Fruit fly (Drosophila melanogaster) whole organism, larva: ENCODE results near the gene CG33796.

ENCODE experiments used
- noc ChIP-seq: fragments of 200-800 bp; sonication (Bioruptor generic); optimal IDR thresholded peaks from 3 replicates; lab custom pipeline; 2019; ENCODE audit warnings: missing biosample characterization, mild to moderate bottlenecking, missing genetic modification characterization, moderate library complexity

The CG33796 gene

DNA sequence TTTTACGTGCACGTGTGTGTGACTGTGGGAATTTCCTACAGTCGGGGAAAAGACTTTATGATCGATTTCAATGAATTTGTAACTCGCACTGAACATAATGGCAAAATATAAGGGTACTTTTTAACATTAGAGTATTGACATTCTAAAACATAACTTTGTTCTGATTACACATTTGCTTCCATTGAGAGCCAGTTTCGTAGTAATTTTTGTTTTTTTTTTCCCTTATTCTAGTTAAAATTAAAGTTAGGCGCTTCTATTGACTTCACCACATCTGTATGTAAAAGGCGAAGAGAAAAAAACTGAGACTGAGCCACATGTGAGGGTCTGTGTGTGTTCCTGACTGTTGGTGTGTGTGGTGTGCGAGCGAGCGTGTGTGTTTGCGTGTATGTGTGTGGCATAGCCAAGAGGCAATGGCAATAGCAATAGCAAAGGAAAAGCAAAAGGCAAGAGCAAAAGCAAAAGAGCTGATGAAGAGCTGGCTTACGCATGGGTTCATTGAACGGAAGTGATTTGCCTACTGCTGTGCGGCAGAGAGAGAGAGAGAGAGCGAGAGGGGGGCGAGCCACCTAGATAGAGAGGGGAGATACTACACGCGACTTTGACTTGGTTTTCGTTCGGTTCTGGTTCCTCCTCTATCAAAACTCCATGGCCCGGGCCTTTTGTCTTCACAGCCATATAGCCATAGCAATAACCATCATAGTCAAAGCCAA, 7.9 kb downstream of the CG33796 start:
- peak; percentile 86 for TF ChIP-seq noc (tag; lab: Kevin White, UChicago)

DNA sequence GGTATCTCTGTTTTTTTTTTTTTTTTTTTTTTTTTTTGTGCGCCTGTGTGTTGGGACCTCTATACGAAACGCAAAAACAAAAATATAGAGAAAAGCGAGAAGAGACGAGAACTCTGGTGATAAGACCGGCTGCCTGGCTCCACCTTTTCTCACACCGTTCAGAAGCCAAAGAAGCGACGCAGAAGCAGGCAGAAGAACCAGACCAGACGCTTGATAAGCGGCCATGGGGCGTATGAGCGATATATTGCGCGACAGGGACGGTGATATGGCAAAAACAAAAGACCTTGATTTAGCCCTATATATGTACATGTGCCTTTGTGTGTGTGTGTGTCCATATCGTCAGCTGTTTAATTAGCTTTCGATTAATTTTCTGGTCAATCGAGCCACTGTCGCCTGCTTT, 8.8 kb downstream of the CG33796 start:
- TF ChIP-seq noc (tag; lab: Kevin White, UChicago): no peak

DNA sequence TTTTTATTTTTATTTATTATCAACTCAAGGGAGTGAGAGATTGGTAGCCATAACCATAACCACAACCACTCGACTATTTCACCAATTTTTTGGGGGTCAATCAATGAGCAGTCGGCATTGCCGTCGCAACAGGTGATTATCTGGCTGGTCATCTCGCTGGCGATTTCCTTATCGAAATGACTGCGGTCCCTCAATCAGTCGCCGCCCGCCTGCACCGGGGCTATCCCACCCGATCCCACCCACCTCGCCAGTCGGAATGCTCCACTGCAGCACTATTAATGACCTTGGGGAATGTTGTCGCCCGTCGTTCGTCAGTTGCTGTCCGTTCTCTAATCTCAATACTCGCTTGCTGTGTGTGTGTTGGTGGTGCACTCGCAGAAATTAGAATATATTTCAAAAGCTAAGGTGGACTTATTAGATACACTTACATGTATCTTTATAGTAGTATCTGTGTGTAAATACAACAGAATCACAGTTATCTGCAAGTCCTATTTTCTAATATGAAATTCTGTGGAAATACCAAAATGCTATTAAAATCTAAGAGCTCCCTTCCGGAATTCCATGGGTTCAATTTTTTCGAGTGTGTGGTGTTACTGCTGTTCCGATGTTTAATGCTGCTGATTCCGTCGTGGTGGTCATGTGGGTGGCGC, 9.4 kb downstream of the CG33796 start:
- peak; percentile 95 for TF ChIP-seq noc (tag; lab: Kevin White, UChicago)

DNA sequence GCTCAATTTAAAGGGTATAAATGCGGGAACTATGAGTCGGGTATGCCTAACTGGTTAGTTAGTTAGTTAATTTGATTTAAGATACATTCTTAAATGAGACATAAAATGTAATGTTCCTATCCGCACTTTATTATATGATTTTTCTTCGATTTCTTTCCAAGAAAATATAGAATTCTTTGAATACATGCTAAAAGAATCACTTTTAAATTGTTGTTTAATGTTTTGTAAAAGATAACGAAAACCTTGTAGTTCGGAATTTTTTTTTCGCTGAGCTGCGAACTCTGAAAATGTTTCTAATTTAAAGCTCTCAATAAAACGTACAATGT, 9.9 kb downstream of the CG33796 start:
- TF ChIP-seq noc (tag; lab: Kevin White, UChicago): peak; percentile 91

DNA sequence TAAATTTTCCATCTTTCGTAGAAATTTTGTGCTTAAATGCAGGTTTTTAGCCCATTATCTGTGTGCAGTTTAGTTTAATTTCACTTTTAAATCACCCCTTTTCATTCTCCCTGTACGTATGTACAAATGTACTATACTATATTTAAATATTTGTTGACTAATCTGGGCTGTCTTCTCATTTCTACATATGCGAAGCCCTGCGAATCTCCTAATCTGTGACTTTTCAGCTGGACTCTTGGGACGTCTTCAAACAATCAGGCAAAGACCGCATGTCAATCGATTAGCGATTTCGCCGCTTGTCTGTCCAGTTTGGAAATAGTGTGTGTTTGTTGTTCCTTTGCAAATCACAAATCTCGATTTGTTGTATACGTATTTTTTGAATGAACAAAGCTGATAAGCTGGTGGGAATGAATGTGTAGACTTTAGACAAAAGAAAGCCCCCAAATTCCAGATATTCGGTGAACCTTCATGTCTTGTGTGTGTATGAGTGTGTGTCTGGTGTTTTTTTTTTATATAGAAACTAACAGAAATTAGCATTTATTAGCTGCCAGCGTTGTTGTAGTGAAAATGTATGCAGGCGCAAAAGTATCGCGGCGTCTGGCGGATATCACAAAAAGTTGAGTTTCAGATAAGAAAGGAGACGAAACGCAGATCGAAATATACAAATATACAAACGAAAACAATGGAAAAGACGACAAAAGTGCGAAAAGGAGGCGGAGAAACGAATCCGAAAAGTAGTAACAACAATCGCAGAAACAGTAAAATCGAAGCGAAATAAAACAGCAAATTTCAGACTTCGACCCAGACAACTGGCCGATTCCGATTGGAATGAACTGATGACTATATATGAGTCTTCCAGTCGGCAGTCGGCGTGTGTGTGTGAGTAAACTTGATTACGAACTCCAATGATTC, 10.5 kb downstream of the CG33796 start:
- TF ChIP-seq noc (tag; lab: Kevin White, UChicago): peak; percentile 54

DNA sequence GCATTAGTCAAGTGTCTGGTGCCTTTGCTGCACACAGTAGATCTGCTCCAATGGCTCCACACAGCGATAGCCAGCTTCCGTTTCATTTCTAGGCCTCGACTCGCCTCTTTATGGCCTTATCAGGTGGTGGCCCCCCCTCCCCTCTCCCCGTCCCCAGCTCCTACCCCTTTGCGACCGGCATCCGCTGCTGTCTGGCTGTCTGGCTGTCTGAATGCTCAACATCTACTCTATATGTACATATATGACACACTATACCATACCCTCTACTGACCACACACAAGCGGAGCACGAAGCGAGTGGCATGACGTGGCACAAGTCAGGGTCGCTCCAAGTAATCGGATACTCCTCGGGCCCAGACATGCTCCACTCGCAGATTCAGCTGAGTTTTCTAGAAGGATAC, 11.6 kb downstream of the CG33796 start:
- TF ChIP-seq noc (tag; lab: Kevin White, UChicago): no peak

DNA sequence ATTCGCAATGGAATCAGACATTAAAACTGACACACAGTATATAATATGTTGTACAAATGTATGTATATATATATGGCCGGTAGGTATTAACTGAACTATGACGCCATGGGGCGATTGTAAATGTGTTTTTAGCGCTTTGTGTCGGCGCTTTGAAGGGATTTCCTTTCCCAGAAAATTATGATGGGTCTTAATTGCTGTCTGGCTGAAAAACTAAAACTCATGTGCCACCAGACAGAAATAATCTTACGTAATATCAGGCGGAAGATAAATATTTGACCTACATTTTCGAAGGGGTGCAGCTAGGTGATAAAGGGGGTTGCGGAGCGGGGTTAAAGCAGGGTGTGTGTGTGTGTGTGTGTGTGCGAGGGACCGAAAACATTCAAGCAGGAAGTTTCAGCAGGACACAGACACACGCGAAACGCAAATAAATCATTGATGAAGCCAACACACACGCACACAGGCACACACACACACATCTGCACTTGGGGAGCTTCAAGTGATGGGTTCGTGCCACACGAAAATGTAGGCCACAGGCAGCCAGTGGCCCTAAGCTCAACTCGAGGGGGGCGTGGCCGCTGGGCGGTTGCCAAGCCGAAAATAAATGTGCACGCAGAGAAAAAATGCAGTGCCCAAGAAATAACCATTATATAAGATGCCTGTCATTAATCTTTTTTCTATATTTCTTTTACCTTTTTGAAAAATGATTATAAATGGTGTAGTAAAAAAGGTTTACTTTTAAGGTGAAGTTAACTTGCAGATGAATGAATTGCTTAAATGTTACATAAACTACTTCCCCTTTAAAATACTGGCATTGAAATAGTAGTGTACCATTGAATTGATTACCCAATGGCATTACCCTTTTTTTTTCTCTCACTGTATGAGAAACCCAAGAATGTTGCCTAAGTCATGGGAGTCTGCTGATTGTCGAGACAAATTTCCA, 12.4 kb downstream of the CG33796 start:
- TF ChIP-seq noc (tag; lab: Kevin White, UChicago): no peak

DNA sequence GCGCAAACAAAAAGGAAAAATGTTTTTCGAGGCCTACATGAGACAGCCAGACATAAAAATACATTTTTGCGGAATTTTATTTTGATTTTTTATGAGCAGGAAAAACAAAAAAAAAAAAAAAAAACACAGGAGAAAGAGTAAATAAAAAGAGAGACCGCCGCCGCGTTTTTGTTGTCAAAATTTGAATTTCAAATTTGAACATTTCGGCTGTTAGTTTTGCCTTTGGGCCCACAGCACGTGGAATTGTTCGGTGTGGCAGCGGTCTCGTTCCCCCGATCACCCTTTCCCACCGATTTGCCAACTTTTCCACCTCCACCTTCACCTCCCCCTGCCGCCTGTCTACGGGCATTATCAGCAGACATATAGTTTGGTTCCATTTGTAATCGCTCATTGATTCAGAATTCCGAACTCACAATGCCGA, 13.1 kb downstream of the CG33796 start:
- TF ChIP-seq noc (tag; lab: Kevin White, UChicago): no peak

DNA sequence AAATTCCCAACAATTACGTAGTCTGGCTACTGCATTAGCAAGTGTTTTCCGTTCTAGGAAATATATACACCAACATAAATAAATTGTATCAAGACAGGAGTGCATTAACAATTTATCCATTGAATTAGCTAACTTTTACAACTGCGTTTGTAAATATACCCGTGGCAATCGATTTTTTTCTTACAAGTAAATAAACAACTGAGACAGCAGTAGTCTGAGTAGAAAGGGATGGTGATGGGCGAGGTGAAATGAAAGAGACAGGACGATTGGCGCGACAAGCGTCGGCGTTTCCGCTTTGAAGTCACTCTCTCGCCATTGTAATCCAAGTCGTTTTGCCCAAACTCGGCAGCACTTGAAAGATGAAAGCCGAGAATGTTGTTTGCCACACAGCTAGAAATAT, 14.4 kb downstream of the CG33796 start:
- TF ChIP-seq noc (tag; lab: Kevin White, UChicago): no peak

DNA sequence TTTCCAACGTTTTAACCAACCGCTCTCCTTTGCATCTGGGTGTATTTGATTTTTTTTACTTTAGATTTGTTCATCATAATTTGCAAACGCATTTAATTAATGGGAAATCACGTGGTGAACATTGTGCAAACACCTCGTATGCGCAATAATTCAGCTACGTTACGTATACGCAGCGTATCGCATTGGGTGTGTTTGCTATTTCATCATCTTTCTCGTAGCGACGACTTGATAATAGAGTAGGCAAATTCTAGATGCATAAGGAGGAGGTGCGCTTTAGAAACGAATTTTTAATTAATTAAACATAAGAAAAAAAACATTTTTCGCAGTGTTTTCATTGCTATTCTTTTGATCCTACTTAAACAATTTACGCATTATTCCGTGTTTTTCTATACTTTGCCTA, 16.3 kb downstream of the CG33796 start:
- TF ChIP-seq noc (tag; lab: Kevin White, UChicago): no peak

DNA sequence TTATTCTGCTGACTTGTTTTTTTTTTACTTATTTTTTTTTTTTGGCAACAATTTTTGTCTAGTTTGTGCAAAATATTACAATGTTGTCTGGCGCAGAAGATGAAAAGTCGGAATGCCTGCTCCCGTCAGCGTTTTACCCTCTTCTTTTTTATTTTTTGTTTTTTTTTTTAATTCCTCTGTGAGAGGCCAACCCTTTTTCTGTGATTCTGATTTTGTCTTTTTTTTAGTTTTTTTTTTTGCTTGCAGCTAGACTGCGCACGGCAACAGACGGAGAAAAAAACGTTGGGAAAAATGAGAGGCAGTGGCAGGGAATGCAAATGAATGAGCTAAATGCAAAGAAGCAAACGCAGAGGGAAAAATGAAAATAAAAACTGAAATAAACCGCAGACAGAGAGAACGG, 16.8 kb downstream of the CG33796 start:
- no peak for TF ChIP-seq noc (tag; lab: Kevin White, UChicago)

DNA sequence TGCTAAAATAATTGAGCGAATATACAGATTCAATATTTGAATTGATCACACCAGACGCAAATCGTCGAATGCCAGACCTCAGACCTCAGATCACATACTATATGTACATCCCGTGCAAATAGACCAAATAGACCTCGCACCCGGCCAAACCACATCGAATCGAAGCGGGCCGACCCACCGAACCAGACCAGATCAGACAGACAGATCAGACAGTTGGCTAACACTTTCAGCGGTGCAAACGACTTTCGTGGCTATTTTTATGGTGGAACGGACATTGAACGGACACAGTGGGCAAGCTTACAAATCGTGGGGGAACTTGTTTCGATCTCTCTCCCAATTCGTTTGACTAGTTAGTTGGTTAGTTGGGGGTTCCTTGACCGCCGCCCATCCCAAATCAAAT, 18.2 kb downstream of the CG33796 start:
- TF ChIP-seq noc (tag; lab: Kevin White, UChicago): no peak

DNA sequence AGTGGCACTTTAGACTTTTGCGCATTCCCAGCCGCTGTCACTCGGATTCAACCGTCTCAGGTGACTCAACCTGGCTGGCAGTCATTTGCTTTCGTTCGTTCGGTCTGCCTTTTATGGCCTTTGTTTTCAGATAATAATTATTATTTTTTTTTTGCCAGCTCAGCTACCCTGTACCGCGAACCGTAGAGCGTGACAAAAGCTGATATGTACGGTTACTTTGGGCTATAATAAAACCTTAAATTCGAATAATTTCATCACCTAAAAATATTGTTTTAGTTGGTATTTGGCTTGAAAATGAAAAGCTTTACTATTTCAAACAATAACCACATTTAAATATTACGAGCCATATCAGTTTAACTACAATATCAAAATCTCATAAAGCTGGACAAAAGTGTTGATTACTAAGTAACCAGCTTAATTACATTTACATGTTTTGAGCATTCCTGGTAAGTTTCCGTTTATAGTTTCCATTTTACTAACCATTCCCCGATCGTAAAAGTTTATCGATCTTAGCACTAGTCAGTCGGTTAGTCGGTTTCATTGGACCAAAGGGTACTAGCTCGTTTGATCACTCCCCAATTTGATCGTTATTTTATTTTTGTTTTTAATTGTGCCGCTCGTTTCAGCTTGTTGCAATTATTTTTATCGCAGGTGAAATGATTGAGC, 18.9 kb downstream of the CG33796 start:
- no peak for TF ChIP-seq noc (tag; lab: Kevin White, UChicago)

DNA sequence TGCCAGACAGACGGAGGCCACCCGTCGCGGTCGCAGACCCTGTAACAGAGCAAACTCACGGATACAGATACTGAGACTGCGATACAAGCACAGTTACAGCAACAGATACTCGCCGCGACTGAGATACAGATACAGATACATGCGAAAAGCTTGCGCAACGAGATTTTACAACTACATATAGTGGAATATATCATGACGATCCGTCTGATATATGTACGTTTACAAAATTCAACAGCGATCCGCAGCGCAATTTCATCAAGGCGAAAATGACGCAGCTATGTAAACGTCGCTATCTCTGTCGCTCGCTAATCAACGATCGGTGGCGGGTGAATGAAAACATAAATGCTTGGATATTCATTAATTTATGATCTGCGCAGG, 19.8 kb downstream of the CG33796 start:
- TF ChIP-seq noc (tag; lab: Kevin White, UChicago): no peak
